Fruit fly (Drosophila melanogaster): ENCODE results near the gene alphaCOP.

Gene alphaCOP

DNA sequence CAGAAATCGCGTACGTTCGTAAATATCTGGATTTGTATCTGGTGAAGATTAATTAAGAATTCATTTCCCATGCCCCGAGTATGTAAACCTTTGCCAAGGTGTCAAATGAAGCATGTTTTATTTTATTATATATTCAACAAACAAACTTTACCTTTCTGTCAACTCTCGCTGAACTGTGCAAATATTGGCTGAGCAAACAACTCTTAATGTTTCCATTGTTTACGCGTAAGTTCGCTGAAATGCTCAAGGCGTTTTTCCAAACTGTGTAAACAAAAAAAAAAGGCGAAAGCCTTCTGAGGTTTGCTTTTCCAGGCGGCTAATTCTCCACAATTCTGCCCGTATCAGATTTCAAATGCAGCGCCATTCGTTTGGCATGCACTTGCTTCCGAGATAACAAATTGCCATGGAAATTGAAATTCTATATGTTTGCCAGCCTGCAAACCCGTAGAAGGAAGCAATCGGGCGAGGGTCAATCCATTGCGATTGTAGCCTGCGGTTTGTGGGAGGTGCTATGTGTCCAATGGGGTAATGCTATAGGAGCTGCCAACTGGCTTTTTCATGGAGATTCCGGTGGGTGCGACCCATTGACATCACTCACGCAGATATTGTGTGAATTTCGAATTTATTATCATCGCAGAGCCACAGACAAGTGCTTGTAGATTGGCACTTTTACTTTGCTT, 53.2 kb downstream of the alphaCOP start:
- TF ChIP-seq CG6276 (GFP tag; optimal IDR thresholded peaks at IDR 0.05) (no peak), CG6808 (GFP tag; optimal IDR thresholded peaks at IDR 0.05) (peak; percentile 82), Eip93F (GFP tag; optimal IDR thresholded peaks at IDR 0.05) (no peak), lz (GFP tag; optimal IDR thresholded peaks at IDR 0.05) (peak; percentile 74), CG3032 (tag; optimal IDR thresholded peaks at IDR 0.05) (peak; percentile 71), svp (GFP tag) (peak; percentile 90), CG7368 (GFP tag; optimal IDR thresholded peaks at IDR 0.05) (peak; percentile 82), CG9139 (GFP tag; optimal IDR thresholded peaks at IDR 0.05) (peak; percentile 87), dsx (GFP tag; optimal IDR thresholded peaks at IDR 0.05; ENCODE audit: poor library complexity, severe bottlenecking) (peak; percentile 50), CG11294 (GFP tag; IDR thresholded peaks at IDR 0.05) (no peak), Blimp-1 (GFP tag; optimal IDR thresholded peaks at IDR 0.05) (peak; percentile 74), OdsH (GFP tag; optimal IDR thresholded peaks at IDR 0.05) (peak; percentile 70), CG1621 (tag; optimal IDR thresholded peaks at IDR 0.05) (peak; percentile 87), fd59A (GFP tag; optimal IDR thresholded peaks at IDR 0.05) (peak; percentile 63), Hr4 (GFP tag; optimal IDR thresholded peaks at IDR 0.05) (no peak), fd85E (GFP tag; optimal IDR thresholded peaks at IDR 0.05) (peak; percentile 57), CG15336 (GFP tag; IDR thresholded peaks at IDR 0.05) (0 out of 2 replicates have a peak, but pooled peaks have one; percentile 19), dac (GFP tag; optimal IDR thresholded peaks at IDR 0.05) (no peak), Sox15 (GFP tag; optimal IDR thresholded peaks at IDR 0.05) (no peak), Eip78C (GFP tag) (peak; percentile 94), CG16779 (tag; optimal IDR thresholded peaks at IDR 0.05) (peak; percentile 62), Gug (GFP tag; IDR thresholded peaks at IDR 0.05) (no peak), CG34406 (GFP tag; optimal IDR thresholded peaks at IDR 0.05) (peak; percentile 85), CG6163 (GFP tag; IDR thresholded peaks at IDR 0.05) (peak; percentile 90), Hr39 (GFP tag; optimal IDR thresholded peaks at IDR 0.05) (no peak), CG6854 (GFP tag; optimal IDR thresholded peaks at IDR 0.05) (peak; percentile 90), CG4318 (GFP tag; optimal IDR thresholded peaks at IDR 0.05) (no peak), CG3919 (GFP tag; optimal IDR thresholded peaks at IDR 0.05) (peak; percentile 83), CG10631 (GFP tag; optimal IDR thresholded peaks at IDR 0.05) (no peak), Sox102F (GFP tag; optimal IDR thresholded peaks at IDR 0.05) (peak; percentile 89), CG6792 (GFP tag; optimal IDR thresholded peaks at IDR 0.05) (peak; percentile 84), Met (GFP tag; optimal IDR thresholded peaks at IDR 0.05) (peak; percentile 86), cyc (GFP tag; optimal IDR thresholded peaks at IDR 0.05) (peak; percentile 51), CG32006 (GFP tag; optimal IDR thresholded peaks at IDR 0.05) (peak; percentile 30), fkh (GFP tag; optimal IDR thresholded peaks at IDR 0.05) (peak; percentile 95), acj6 (GFP tag; optimal IDR thresholded peaks at IDR 0.05) (peak; percentile 70), CG8119 (GFP tag; IDR thresholded peaks at IDR 0.05) (peak; percentile 43; the same call in 1 of the 3 replicates), ss (GFP tag; optimal IDR thresholded peaks at IDR 0.05) (peak; percentile 64 to 89), eg (GFP tag; IDR thresholded peaks at IDR 0.05) (peak; percentile 49; the same call in 2 of the 3 replicates), Lpt (GFP tag; optimal IDR thresholded peaks at IDR 0.05) (peak; percentile 42), Ets21C (GFP tag; optimal IDR thresholded peaks at IDR 0.05) (peak; percentile 29), achi (GFP tag; optimal IDR thresholded peaks at IDR 0.05) (peak; percentile 68), esn (GFP tag; optimal IDR thresholded peaks at IDR 0.05) (peak; percentile 90), Ets96B (tag; optimal IDR thresholded peaks at IDR 0.05) (peak; percentile 50), CG31627 (GFP tag; optimal IDR thresholded peaks at IDR 0.05) (peak; percentile 69), pdm3 (GFP tag; optimal IDR thresholded peaks at IDR 0.05) (peak; percentile 80), CG8319 (GFP tag; optimal IDR thresholded peaks at IDR 0.05) (peak; percentile 73), Smox (GFP tag; optimal IDR thresholded peaks at IDR 0.05) (no peak), spab (GFP tag; optimal IDR thresholded peaks at IDR 0.05) (peak; percentile 81), Eip75B (GFP tag; optimal IDR thresholded peaks at IDR 0.05) (peak; percentile 78), CG10669 (GFP tag; optimal IDR thresholded peaks at IDR 0.05) (peak; percentile 85)

Measured in whole organism, prepupa.